Worm (Caenorhabditis elegans) whole organism, midembryonic: ENCODE results near the gene egl-15.

Source experiments
- cog-1 ChIP-seq: sonication (generic microtip); optimal IDR thresholded peaks from 2 replicates; lab custom pipeline; 2016; ENCODE audit warnings: missing genetic modification characterization, missing compliant biosample characterization
- med-1 ChIP-seq: sonication (generic microtip); optimal IDR thresholded peaks from 2 replicates; lab custom pipeline; 2017; ENCODE audit warnings: missing genetic modification characterization, mild to moderate bottlenecking, missing compliant biosample characterization, antibody characterized with exemption, missing genetic modification reagents; ENCODE audit not compliant: insufficient read depth
- ref-1 ChIP-seq: fragments of 200-800 bp; sonication (Bioruptor generic); conservative IDR thresholded peaks from 2 replicates; pipeline ENCODE4 v1.3.6; 2022; ENCODE audit warnings: missing genetic modification reagents, missing genetic modification characterization, missing compliant biosample characterization
- tab-1 ChIP-seq: fragments of 200-800 bp; sonication (Bioruptor generic); IDR thresholded peaks from 2 replicates; pipeline ENCODE4 v1.3.6; 2022; ENCODE audit warnings: missing genetic modification characterization, missing compliant biosample characterization
- ztf-23 ChIP-seq: fragments of 200-800 bp; sonication (Bioruptor generic); IDR thresholded peaks from 2 replicates; pipeline ENCODE4 v1.3.6; 2022; ENCODE audit warnings: missing genetic modification reagents, missing genetic modification characterization, missing compliant biosample characterization

DNA sequence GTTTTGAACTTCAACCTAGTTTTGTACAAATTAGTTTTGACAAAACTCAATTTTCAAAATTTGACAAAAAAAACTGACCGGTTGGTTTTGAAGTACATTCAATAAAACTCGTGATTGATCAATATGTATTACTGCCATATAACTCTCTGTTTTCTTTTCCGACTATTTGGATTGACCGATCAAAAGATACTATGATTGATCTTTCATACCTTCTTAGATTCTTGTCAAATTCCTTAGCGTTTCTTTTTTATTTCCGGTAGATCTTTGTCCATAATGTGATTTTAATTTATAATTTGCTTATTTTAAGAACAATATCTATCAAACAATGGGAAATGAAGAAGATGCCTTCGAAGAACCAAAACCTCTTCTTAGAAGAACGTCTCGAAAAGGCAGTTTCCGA is 3.9 kb upstream of the egl-15 start, which contains the start of gene F58A3.3:
- TF ChIP-seq cog-1 (tag; lab: Kevin White, UChicago): no peak
- no peak for TF ChIP-seq med-1 (GFP tag; lab: Kevin White, UChicago)
- no peak for TF ChIP-seq tab-1 (GFP tag; lab: Robert Waterston, UW)
- TF ChIP-seq ztf-23 (GFP tag; lab: Robert Waterston, UW): no peak
- TF ChIP-seq ref-1: no peak
